Worm (Caenorhabditis elegans): ENCODE measurements around the gene R160.4.

ce11 chrX:4408466-4408865, 39.8 kb upstream of the R160.4 start:
- no peak for TF ChIP-seq pha-4 (tag; optimal IDR thresholded peaks at IDR 0.05)
- TF ChIP-seq snpc-4 (tag; optimal IDR thresholded peaks at IDR 0.05): no peak
- no peak for TF ChIP-seq unc-120 (tag; optimal IDR thresholded peaks at IDR 0.05; ENCODE audit: poor library complexity, severe bottlenecking)
- no peak for TF ChIP-seq ztf-11 (tag; optimal IDR thresholded peaks at IDR 0.05)
- TF ChIP-seq mab-5 (tag; optimal IDR thresholded peaks at IDR 0.05): no peak
- TF ChIP-seq lin-32 (GFP tag; optimal IDR thresholded peaks at IDR 0.05): no peak
- TF ChIP-seq elt-1 (tag; optimal IDR thresholded peaks at IDR 0.05; ENCODE audit: borderline replicate concordance, insufficient read depth): no peak
- no peak for TF ChIP-seq unc-62 (GFP tag; optimal IDR thresholded peaks at IDR 0.05)
- no peak for TF ChIP-seq nhr-237 (tag; optimal IDR thresholded peaks at IDR 0.05)
- TF ChIP-seq nhr-12 (tag; optimal IDR thresholded peaks at IDR 0.05): no peak

Data from whole organism, mixed stage, embryonic.